Worm (Caenorhabditis elegans) whole organism, L4 larva: ENCODE results near the gene nas-3.

Source experiments
- D1046.2 ChIP-seq: fragments of 200-800 bp; sonication (Bioruptor generic); IDR thresholded peaks from 2 replicates; pipeline ENCODE4 v1.3.6; 2022; ENCODE audit warnings: missing genetic modification characterization, missing compliant biosample characterization
- F10B5.3 ChIP-seq: sonication (generic microtip); optimal IDR thresholded peaks from 2 replicates; lab custom pipeline; 2016; ENCODE audit warnings: mild to moderate bottlenecking, missing genetic modification characterization, missing compliant biosample characterization
- F44E2.7 ChIP-seq: fragments of 200-800 bp; sonication (Bioruptor generic); IDR thresholded peaks from 2 replicates; pipeline ENCODE4 v2.1.2; 2022; ENCODE audit warnings: missing genetic modification characterization, missing compliant biosample characterization
- F49E8.2 ChIP-seq: sonication (generic microtip); optimal IDR thresholded peaks from 2 replicates; lab custom pipeline; 2016; ENCODE audit warnings: missing compliant biosample characterization, mild to moderate bottlenecking, missing genetic modification characterization, borderline replicate concordance
- T20F7.1 ChIP-seq: fragments of 200-800 bp; sonication (Bioruptor generic); optimal IDR thresholded peaks from 2 replicates; lab custom pipeline; 2018; ENCODE audit warnings: mild to moderate bottlenecking, missing genetic modification characterization, missing compliant biosample characterization
- T26A8.4 ChIP-seq: fragments of 200-800 bp; sonication (Bioruptor generic); IDR thresholded peaks from 2 replicates; pipeline ENCODE4 v1.3.6; 2022; ENCODE audit warnings: missing genetic modification characterization, missing compliant biosample characterization
- Y105C5A.15 ChIP-seq: fragments of 200-800 bp; sonication (Bioruptor generic); IDR thresholded peaks from 2 replicates; pipeline ENCODE4 v1.3.6; 2022; ENCODE audit warnings: missing genetic modification characterization, missing compliant biosample characterization
- Y48G9A.11 ChIP-seq: fragments of 200-800 bp; sonication (Bioruptor generic); IDR thresholded peaks from 2 replicates; pipeline ENCODE4 v1.3.6; 2022; ENCODE audit warnings: missing genetic modification reagents, missing genetic modification characterization, missing compliant biosample characterization
- attf-4 ChIP-seq: sonication (generic microtip); optimal IDR thresholded peaks from 3 replicates; lab custom pipeline; 2017; ENCODE audit warnings: missing biosample characterization, missing genetic modification characterization
- ceh-20 ChIP-seq: fragments of 200-800 bp; sonication (Bioruptor generic); IDR thresholded peaks from 2 replicates; pipeline ENCODE4 v1.3.6; 2022; ENCODE audit warnings: missing genetic modification reagents, missing genetic modification characterization, missing compliant biosample characterization
- ces-1 ChIP-seq: fragments of 150-350 bp; sonication (generic microtip); optimal IDR thresholded peaks from 4 replicates; lab custom pipeline; 2014; ENCODE audit warnings: missing biosample characterization, missing genetic modification reagents, missing genetic modification characterization
- daf-19 ChIP-seq: fragments of 200-800 bp; sonication (Bioruptor generic); conservative IDR thresholded peaks from 2 replicates; pipeline ENCODE4 v1.3.6; 2022; ENCODE audit warnings: missing genetic modification characterization, missing compliant biosample characterization
- daf-8 ChIP-seq: fragments of 200-800 bp; sonication (Bioruptor generic); IDR thresholded peaks from 2 replicates; pipeline ENCODE4 v1.3.6; 2022; ENCODE audit warnings: missing genetic modification characterization, missing compliant biosample characterization
- dmd-6 ChIP-seq: fragments of 200-800 bp; sonication (Bioruptor generic); IDR thresholded peaks from 2 replicates; pipeline ENCODE4 v1.3.6; 2022; ENCODE audit warnings: missing genetic modification reagents, missing genetic modification characterization, missing compliant biosample characterization
- dmd-8 ChIP-seq: fragments of 200-800 bp; sonication (Bioruptor generic); IDR thresholded peaks from 2 replicates; pipeline ENCODE4 v1.3.6; 2022; ENCODE audit warnings: missing genetic modification characterization, missing compliant biosample characterization
- duxl-1 ChIP-seq: sonication (generic microtip); optimal IDR thresholded peaks from 2 replicates; lab custom pipeline; 2016; ENCODE audit warnings: mild to moderate bottlenecking, missing genetic modification characterization, moderate library complexity, missing compliant biosample characterization; ENCODE audit not compliant: poor library complexity
- dve-1 ChIP-seq: sonication (generic microtip); optimal IDR thresholded peaks from 2 replicates; lab custom pipeline; 2017; ENCODE audit warnings: antibody characterized with exemption, mild to moderate bottlenecking, missing genetic modification characterization, missing compliant biosample characterization; ENCODE audit not compliant: insufficient read depth
- egl-43 ChIP-seq: fragments of 200-800 bp; sonication (Bioruptor generic); IDR thresholded peaks from 2 replicates; pipeline ENCODE4 v1.3.6; 2022; ENCODE audit warnings: missing genetic modification reagents, missing genetic modification characterization, missing compliant biosample characterization
- fos-1 ChIP-seq: fragments of 150-350 bp; optimal IDR thresholded peaks from 2 replicates; lab custom pipeline; 2014; ENCODE audit warnings: missing biosample characterization, missing genetic modification characterization
- hif-1 ChIP-seq, 2 experiments: sonication (generic microtip); optimal IDR thresholded peaks; 2 replicates each; lab custom pipeline; 2016 to 2017; ENCODE audit warnings: missing compliant biosample characterization in 2 of 2, missing genetic modification characterization in 2 of 2, missing genetic modification reagents in 2 of 2, missing genotype in 2 of 2, mild to moderate bottlenecking in 1 of 2
- hlh-11 ChIP-seq: fragments of 200-800 bp; sonication (Bioruptor generic); optimal IDR thresholded peaks from 2 replicates; lab custom pipeline; 2018; ENCODE audit warnings: mild to moderate bottlenecking, missing genetic modification characterization, missing compliant biosample characterization
- hlh-30 ChIP-seq: sonication (generic microtip); optimal IDR thresholded peaks from 2 replicates; lab custom pipeline; 2017; ENCODE audit warnings: antibody characterized with exemption, mild to moderate bottlenecking, missing genetic modification characterization, missing compliant biosample characterization; ENCODE audit not compliant: insufficient read depth
- lim-7 ChIP-seq: fragments of 200-800 bp; sonication (Bioruptor generic); IDR thresholded peaks from 2 replicates; pipeline ENCODE4 v1.3.6; 2022; ENCODE audit warnings: missing genetic modification characterization, missing compliant biosample characterization
- lin-13 ChIP-seq: fragments of 150-350 bp; optimal IDR thresholded peaks from 2 replicates; lab custom pipeline; 2014; ENCODE audit warnings: missing biosample characterization, missing genetic modification reagents, missing genetic modification characterization
- lin-29 ChIP-seq: fragments of 200-800 bp; sonication (Bioruptor generic); IDR thresholded peaks from 2 replicates; pipeline ENCODE4 v1.3.6; 2022; ENCODE audit warnings: missing genetic modification reagents, missing genetic modification characterization, missing compliant biosample characterization
- lin-38 ChIP-seq: fragments of 200-800 bp; sonication (Bioruptor generic); IDR thresholded peaks from 2 replicates; pipeline ENCODE4 v1.3.6; 2022; ENCODE audit warnings: missing genetic modification reagents, missing genetic modification characterization, missing compliant biosample characterization
- lir-3 ChIP-seq: sonication (generic microtip); optimal IDR thresholded peaks from 2 replicates; lab custom pipeline; 2016; ENCODE audit warnings: mild to moderate bottlenecking, missing genetic modification characterization, missing compliant biosample characterization
- lsy-2 ChIP-seq, 2 experiments: fragments of 150-350 bp in 1 of 2; sonication (generic microtip) in 1 of 2; optimal IDR thresholded peaks; 2 replicates each; lab custom pipeline; 2014 to 2017; ENCODE audit warnings: missing biosample characterization in 2 of 2, missing genetic modification characterization in 2 of 2
- madf-5 ChIP-seq, 2 experiments: fragments of 200-800 bp; sonication (Bioruptor generic); IDR thresholded peaks; 2 replicates each; pipeline ENCODE4 v1.3.6; 2022; ENCODE audit warnings: missing compliant biosample characterization in 2 of 2, missing genetic modification characterization in 2 of 2
- mdl-1 ChIP-seq, 2 experiments: fragments of 150-350 bp in 1 of 2; sonication (generic microtip) in 1 of 2; optimal IDR thresholded peaks; 2 replicates each; lab custom pipeline; 2014 to 2017; ENCODE audit warnings: missing biosample characterization in 2 of 2, missing genetic modification characterization in 2 of 2
- mdt-29 ChIP-seq: fragments of 200-800 bp; sonication (Bioruptor generic); IDR thresholded peaks from 2 replicates; pipeline ENCODE4 v1.3.6; 2022; ENCODE audit warnings: missing genetic modification reagents, missing genetic modification characterization, missing compliant biosample characterization
- mep-1 ChIP-seq: fragments of 150-350 bp; sonication (generic microtip); optimal IDR thresholded peaks from 3 replicates; lab custom pipeline; 2014; ENCODE audit warnings: missing biosample characterization, missing genetic modification characterization
- mxl-3 ChIP-seq: fragments of 200-800 bp; sonication (Bioruptor generic); optimal IDR thresholded peaks from 2 replicates; lab custom pipeline; 2018; ENCODE audit warnings: mild to moderate bottlenecking, missing genetic modification characterization, missing compliant biosample characterization
- nhr-10 ChIP-seq: fragments of 150-350 bp; optimal IDR thresholded peaks from 2 replicates; lab custom pipeline; 2014; ENCODE audit warnings: missing biosample characterization, missing genetic modification characterization
- nhr-11 ChIP-seq: fragments of 150-350 bp; optimal IDR thresholded peaks from 2 replicates; lab custom pipeline; 2014; ENCODE audit warnings: missing biosample characterization, missing genetic modification characterization
- nhr-25 ChIP-seq: sonication (generic microtip); optimal IDR thresholded peaks from 2 replicates; lab custom pipeline; 2017; ENCODE audit warnings: missing genetic modification characterization, mild to moderate bottlenecking, missing compliant biosample characterization, antibody characterized with exemption, moderate library complexity, borderline replicate concordance; ENCODE audit not compliant: insufficient read depth
- nhr-28 ChIP-seq: fragments of 150-350 bp; optimal IDR thresholded peaks from 2 replicates; lab custom pipeline; 2014; ENCODE audit warnings: missing biosample characterization, missing genetic modification characterization
- nhr-42 ChIP-seq: fragments of 200-800 bp; sonication (Bioruptor generic); IDR thresholded peaks from 2 replicates; pipeline ENCODE4 v1.3.6; 2022; ENCODE audit warnings: missing genetic modification characterization, missing compliant biosample characterization
- nhr-48 ChIP-seq: sonication (generic microtip); optimal IDR thresholded peaks from 2 replicates; lab custom pipeline; 2016; ENCODE audit warnings: mild to moderate bottlenecking, missing genetic modification characterization, missing compliant biosample characterization
- nhr-6 ChIP-seq: fragments of 150-350 bp; optimal IDR thresholded peaks from 2 replicates; lab custom pipeline; 2014; ENCODE audit warnings: missing biosample characterization, missing genetic modification characterization
- nhr-76 ChIP-seq: fragments of 150-350 bp; optimal IDR thresholded peaks from 2 replicates; lab custom pipeline; 2014; ENCODE audit warnings: missing biosample characterization, missing genetic modification characterization
- nhr-77 ChIP-seq: fragments of 150-350 bp; optimal IDR thresholded peaks from 2 replicates; lab custom pipeline; 2014; ENCODE audit warnings: missing biosample characterization, missing genetic modification characterization
- pha-4 ChIP-seq, 2 experiments: fragments of 150-350 bp in 1 of 2; fragments of 200-800 bp in 1 of 2; sonication (Bioruptor generic) in 1 of 2; IDR thresholded peaks in 1 of 2; optimal IDR thresholded peaks in 1 of 2; 2 replicates each; pipeline versions ENCODE4 v1.3.6 to Lab custom; 2014 to 2022; ENCODE audit warnings: missing genetic modification characterization in 2 of 2, missing genetic modification reagents in 2 of 2, missing biosample characterization in 1 of 2, missing compliant biosample characterization in 1 of 2
- pqm-1 ChIP-seq: sonication (generic microtip); optimal IDR thresholded peaks from 2 replicates; lab custom pipeline; 2017; ENCODE audit warnings: missing biosample characterization, missing genetic modification characterization
- sdz-12 ChIP-seq: fragments of 200-800 bp; sonication (Bioruptor generic); optimal IDR thresholded peaks from 2 replicates; lab custom pipeline; 2018; ENCODE audit warnings: mild to moderate bottlenecking, missing genetic modification characterization, missing compliant biosample characterization
- spr-3 ChIP-seq: fragments of 200-800 bp; sonication (Bioruptor generic); optimal IDR thresholded peaks from 2 replicates; lab custom pipeline; 2018; ENCODE audit warnings: mild to moderate bottlenecking, missing genetic modification characterization, missing compliant biosample characterization
- tag-97 ChIP-seq: fragments of 200-800 bp; sonication (Bioruptor generic); IDR thresholded peaks from 2 replicates; pipeline ENCODE4 v1.3.6; 2022; ENCODE audit warnings: missing genetic modification characterization, missing compliant biosample characterization
- tra-1 ChIP-seq: fragments of 200-800 bp; sonication (Bioruptor generic); IDR thresholded peaks from 2 replicates; pipeline ENCODE4 v1.3.6; 2022; ENCODE audit warnings: missing genetic modification reagents, missing genetic modification characterization, missing compliant biosample characterization
- unc-62 ChIP-seq, 3 experiments: fragments of 150-350 bp in 1 of 3; sonication (generic microtip); optimal IDR thresholded peaks in 2 of 3; peaks in 1 of 3; 1 replicate in 1 of 3; 2 replicates in 2 of 3; lab custom pipeline; 2014 to 2017; ENCODE audit warnings: missing biosample characterization in 3 of 3, missing genetic modification characterization in 3 of 3, missing genetic modification reagents in 3 of 3, missing genotype in 1 of 3
- ztf-11 ChIP-seq: fragments of 150-350 bp; optimal IDR thresholded peaks from 2 replicates; lab custom pipeline; 2014; ENCODE audit warnings: missing biosample characterization, missing genetic modification characterization

The nas-3 gene

ce11 chrV:9516280-9516679, 38.3 kb downstream of the nas-3 start:
- TF ChIP-seq hif-1 (tag; optimal IDR thresholded peaks at IDR 0.05; lab: Kevin White, UChicago) = no peak
- TF ChIP-seq tag-97 (GFP tag; lab: Robert Waterston, UW) = no peak
- peak; percentile 49 for TF ChIP-seq nhr-48 (tag; lab: Kevin White, UChicago)
- TF ChIP-seq F44E2.7 (GFP tag; lab: Robert Waterston, UW) = no peak
- peak; percentile 46 for TF ChIP-seq nhr-6 (tag; lab: Kevin White, UChicago)
- peak; percentile 46 for TF ChIP-seq nhr-25 (tag; lab: Kevin White, UChicago)
- TF ChIP-seq sdz-12 (GFP tag; lab: Kevin White, UChicago) = no peak
- TF ChIP-seq hlh-30 (tag; lab: Kevin White, UChicago) = peak; percentile 83
- TF ChIP-seq nhr-77 (tag; lab: Kevin White, UChicago) = peak; percentile 34
- no peak for TF ChIP-seq spr-3 (GFP tag; lab: Kevin White, UChicago)
- peak; percentile 69 for TF ChIP-seq mxl-3
- peak; percentile 3 for TF ChIP-seq T20F7.1 (GFP tag; lab: Kevin White, UChicago)
- no peak for TF ChIP-seq D1046.2
- peak in 1 of 2 experiments; percentile 99 for TF ChIP-seq unc-62 (GFP tag; optimal IDR thresholded peaks at IDR 0.05 in 1 of 2; lab: Kevin White, UChicago)
- TF ChIP-seq unc-62 (tag; optimal IDR thresholded peaks at IDR 0.05; lab: Kevin White, UChicago) = no peak
- TF ChIP-seq lim-7 (GFP tag; lab: Robert Waterston, UW) = no peak
- TF ChIP-seq dve-1 = peak; percentile 82
- TF ChIP-seq nhr-11 = no peak
- TF ChIP-seq madf-5 (GFP tag; IDR thresholded peaks at IDR 0.05; lab: Robert Waterston, UW) = no peak
- TF ChIP-seq dmd-6 (GFP tag; lab: Robert Waterston, UW) = peak; percentile 84
- no peak for TF ChIP-seq daf-8 (GFP tag; lab: Robert Waterston, UW)
- TF ChIP-seq nhr-28 (tag; lab: Kevin White, UChicago) = peak; percentile 97
- peak; percentile 12 for TF ChIP-seq nhr-76 (tag; lab: Kevin White, UChicago)
- no peak for TF ChIP-seq F10B5.3
- TF ChIP-seq daf-19 (GFP tag; lab: Robert Waterston, UW) = no peak
- peak; percentile 42 for TF ChIP-seq mep-1 (tag; lab: Kevin White, UChicago)
- peak; percentile 69; the same call in 1 of the 2 replicates for TF ChIP-seq ceh-20 (GFP tag; lab: Robert Waterston, UW)
- no peak for TF ChIP-seq fos-1 (tag; lab: Kevin White, UChicago)
- no peak for TF ChIP-seq nhr-42
- no peak for TF ChIP-seq ces-1 (GFP tag; lab: Kevin White, UChicago)
- TF ChIP-seq mdl-1 (tag; optimal IDR thresholded peaks at IDR 0.05; lab: Kevin White, UChicago) = peak in 1 of 2 experiments; percentile 65
- TF ChIP-seq lin-38 = no peak
- TF ChIP-seq ztf-11 (tag; lab: Kevin White, UChicago) = no peak
- TF ChIP-seq mdt-29 (GFP tag; lab: Robert Waterston, UW) = no peak
- peak in 1 of 2 experiments; percentile 52 for TF ChIP-seq lsy-2 (tag; optimal IDR thresholded peaks at IDR 0.05; lab: Kevin White, UChicago)
- no peak for TF ChIP-seq tra-1 (GFP tag; lab: Robert Waterston, UW)
- TF ChIP-seq lin-29 (GFP tag; lab: Robert Waterston, UW) = no peak
- TF ChIP-seq attf-4 (tag; lab: Kevin White, UChicago) = no peak
- no peak for TF ChIP-seq pqm-1 (tag; lab: Kevin White, UChicago)
- TF ChIP-seq hlh-11 (tag; lab: Kevin White, UChicago) = peak; percentile 64
- TF ChIP-seq, all 104 proteins: peak for 17

- TF ChIP-seq nhr-10 (tag; lab: Kevin White, UChicago) (no peak), Y105C5A.15 (GFP tag; lab: Robert Waterston, UW) (no peak), duxl-1 (no peak), dmd-8 (GFP tag; lab: Robert Waterston, UW) (no peak), F49E8.2 (no peak), T26A8.4 (no peak), hif-1 (tag; optimal IDR thresholded peaks at IDR 0.05; lab: Kevin White, UChicago) (no peak), lin-13 (GFP tag; lab: Kevin White, UChicago) (no peak), nhr-28 (tag; lab: Kevin White, UChicago) (peak; percentile 39), Y48G9A.11 (no peak), pha-4 (GFP tag; IDR thresholded peaks at IDR 0.05; lab: Robert Waterston, UW) (no peak), pha-4 (tag; optimal IDR thresholded peaks at IDR 0.05; lab: Kevin White, UChicago) (no peak), unc-62 (GFP tag; optimal IDR thresholded peaks at IDR 0.05 in 1 of 2; lab: Kevin White, UChicago) (peak in 1 of 2 experiments; percentile 35), unc-62 (tag; optimal IDR thresholded peaks at IDR 0.05; lab: Kevin White, UChicago) (no peak), lir-3 (no peak), nhr-6 (tag; lab: Kevin White, UChicago) (no peak), egl-43 (GFP tag; lab: Robert Waterston, UW) (no peak)
These were observed 40.9 kb downstream of the nas-3 start, which contains the start of gene C50F4.8 for ce11 chrV:9518832-9519231. C50F4.8 (minus strand) TSS chrV:9518859.
